Worm (Caenorhabditis elegans) whole organism, L2 larva: ENCODE measurements around the gene T04B8.1.

Experiments
- lin-13 ChIP-seq: fragments of 150-350 bp; optimal IDR thresholded peaks from 2 replicates; lab custom pipeline; 2014; ENCODE audit warnings: missing biosample characterization, missing genetic modification reagents, missing genetic modification characterization
- nhr-237 ChIP-seq: fragments of 150-350 bp; optimal IDR thresholded peaks from 2 replicates; lab custom pipeline; 2014; ENCODE audit warnings: missing biosample characterization, missing genetic modification characterization
- skn-1 ChIP-seq: sonication (generic microtip); optimal IDR thresholded peaks from 2 replicates; lab custom pipeline; 2017; ENCODE audit warnings: missing biosample characterization, missing genetic modification characterization

- TF ChIP-seq nhr-237 (tag; lab: Kevin White, UChicago): no peak
- TF ChIP-seq lin-13 (GFP tag; lab: Kevin White, UChicago): no peak
- TF ChIP-seq skn-1: no peak
These were observed 27.6 kb downstream of the T04B8.1 start, which contains the start of gene sri-45 for ce11 chrII:661696-662095.
